Fruit fly (Drosophila melanogaster) whole organism, embryonic: ENCODE results near the gene mRpS25.

Experiments used
- Aef1 ChIP-seq: fragments of 200-800 bp; sonication (Bioruptor generic); IDR thresholded peaks from 3 replicates; pipeline ENCODE4 v1.3.6; 2022; ENCODE audit warnings: missing biosample characterization, missing genetic modification characterization
- BEAF-32 ChIP-seq: fragments of 200-800 bp; sonication (Bioruptor generic); optimal IDR thresholded peaks from 3 replicates; lab custom pipeline; 2017; ENCODE audit warnings: missing biosample characterization, missing genetic modification characterization, mild to moderate bottlenecking, moderate library complexity, missing genetic modification reagents
- Bdp1 ChIP-seq: fragments of 200-800 bp; sonication (Bioruptor generic); optimal IDR thresholded peaks from 3 replicates; lab custom pipeline; 2016; ENCODE audit warnings: missing biosample characterization, missing genetic modification characterization
- CG11504 ChIP-seq: fragments of 200-800 bp; sonication (Bioruptor generic); optimal IDR thresholded peaks from 3 replicates; lab custom pipeline; 2019; ENCODE audit warnings: missing biosample characterization, mild to moderate bottlenecking, missing genetic modification characterization, moderate library complexity
- CG13894 ChIP-seq: fragments of 200-800 bp; sonication (Bioruptor generic); optimal IDR thresholded peaks from 3 replicates; lab custom pipeline; 2018; ENCODE audit warnings: missing biosample characterization, mild to moderate bottlenecking, missing genetic modification characterization, moderate library complexity
- CG14860 ChIP-seq: fragments of 200-800 bp; sonication (Bioruptor generic); IDR thresholded peaks from 3 replicates; pipeline ENCODE4 v1.3.6; 2022; ENCODE audit warnings: missing biosample characterization, missing genetic modification characterization; ENCODE audit not compliant: partially characterized antibody
- CG15514 ChIP-seq: fragments of 200-800 bp; sonication (Bioruptor generic); optimal IDR thresholded peaks from 3 replicates; lab custom pipeline; 2017; ENCODE audit warnings: missing biosample characterization, missing genetic modification characterization, mild to moderate bottlenecking, moderate library complexity, missing genetic modification reagents
- CG17359 ChIP-seq: fragments of 200-800 bp; sonication (Bioruptor generic); optimal IDR thresholded peaks from 3 replicates; lab custom pipeline; 2018; ENCODE audit warnings: missing biosample characterization, mild to moderate bottlenecking, missing genetic modification characterization, moderate library complexity
- CG17361 ChIP-seq: fragments of 200-800 bp; sonication (Bioruptor generic); IDR thresholded peaks from 3 replicates; pipeline ENCODE4 v1.3.6; 2022; ENCODE audit warnings: missing biosample characterization, missing genetic modification characterization
- CG30020 ChIP-seq: fragments of 200-800 bp; optimal IDR thresholded peaks from 2 replicates; lab custom pipeline; 2019; ENCODE audit warnings: missing biosample characterization, mild to moderate bottlenecking, missing genetic modification characterization, moderate library complexity
- CG3065 ChIP-seq: fragments of 200-800 bp; sonication (Bioruptor generic); optimal IDR thresholded peaks from 2 replicates; lab custom pipeline; 2016; ENCODE audit warnings: missing biosample characterization, missing genetic modification characterization
- CG4328 ChIP-seq: fragments of 200-800 bp; sonication (Bioruptor generic); optimal IDR thresholded peaks from 3 replicates; lab custom pipeline; 2017; ENCODE audit warnings: missing biosample characterization, missing genetic modification reagents, missing genetic modification characterization
- CG4707 ChIP-seq: fragments of 200-800 bp; sonication (Bioruptor generic); optimal IDR thresholded peaks from 2 replicates; lab custom pipeline; 2018; ENCODE audit warnings: missing biosample characterization, mild to moderate bottlenecking, missing genetic modification characterization, moderate library complexity
- CG4730 ChIP-seq: fragments of 200-800 bp; sonication (Bioruptor generic); IDR thresholded peaks from 2 replicates; pipeline ENCODE4 v1.3.6; 2022; ENCODE audit warnings: missing biosample characterization, missing genetic modification characterization
- CG4854 ChIP-seq: fragments of 200-800 bp; sonication (Bioruptor generic); optimal IDR thresholded peaks from 2 replicates; lab custom pipeline; 2016; ENCODE audit warnings: missing biosample characterization, missing genetic modification characterization, inconsistent platforms
- CG6272 ChIP-seq: fragments of 200-800 bp; sonication (Bioruptor generic); IDR thresholded peaks from 2 replicates; pipeline ENCODE4 v1.3.6; 2022; ENCODE audit warnings: missing biosample characterization, missing genetic modification characterization
- CG6689 ChIP-seq: fragments of 200-800 bp; sonication (Bioruptor generic); IDR thresholded peaks from 2 replicates; pipeline ENCODE4 v1.3.6; 2022; ENCODE audit warnings: missing biosample characterization, missing genetic modification characterization
- CG6813 ChIP-seq: fragments of 200-800 bp; sonication (Bioruptor generic); optimal IDR thresholded peaks from 2 replicates; lab custom pipeline; 2017; ENCODE audit warnings: missing biosample characterization, missing genetic modification characterization, mild to moderate bottlenecking, moderate library complexity, missing genetic modification reagents
- CG7357 ChIP-seq: fragments of 200-800 bp; sonication (Bioruptor generic); IDR thresholded peaks from 3 replicates; pipeline ENCODE4 v1.3.6; 2022; ENCODE audit warnings: missing biosample characterization, missing genetic modification characterization
- CG7987 ChIP-seq: fragments of 200-800 bp; sonication (Bioruptor generic); optimal IDR thresholded peaks from 2 replicates; lab custom pipeline; 2018; ENCODE audit warnings: missing biosample characterization, mild to moderate bottlenecking, missing genetic modification characterization, moderate library complexity
- CG9215 ChIP-seq: fragments of 200-800 bp; sonication (Bioruptor generic); IDR thresholded peaks from 2 replicates; pipeline ENCODE4 v1.3.6; 2022; ENCODE audit warnings: missing biosample characterization, missing genetic modification characterization
- Deaf1 ChIP-seq: fragments of 200-800 bp; optimal IDR thresholded peaks from 3 replicates; lab custom pipeline; 2019; ENCODE audit warnings: missing biosample characterization, mild to moderate bottlenecking, missing genetic modification characterization, moderate library complexity
- Dfd ChIP-seq, 2 experiments: fragments of >200 bp; optimal IDR thresholded peaks; 2 replicates each; lab custom pipeline; 2017; ENCODE audit warnings: missing biosample characterization in 2 of 2, missing genetic modification characterization in 2 of 2
- ERR ChIP-seq: fragments of 200-800 bp; sonication (Bioruptor generic); optimal IDR thresholded peaks from 2 replicates; lab custom pipeline; 2016; ENCODE audit warnings: missing biosample characterization, missing genetic modification characterization
- Ets65A ChIP-seq: fragments of 200-800 bp; sonication (Bioruptor generic); peaks from one replicate; lab custom pipeline; 2016; ENCODE audit warnings: missing biosample characterization, missing genetic modification characterization
- H2.0 ChIP-seq: fragments of 200-800 bp; sonication (Bioruptor generic); IDR thresholded peaks from 2 replicates; pipeline ENCODE4 v1.3.6; 2022; ENCODE audit warnings: missing biosample characterization, missing genetic modification characterization
- HmgD ChIP-seq: fragments of 200-800 bp; sonication (Bioruptor generic); optimal IDR thresholded peaks from 3 replicates; lab custom pipeline; 2016; ENCODE audit warnings: missing biosample characterization, missing genetic modification characterization
- Jarid2 ChIP-seq: fragments of 200-800 bp; sonication (Bioruptor generic); optimal IDR thresholded peaks from 3 replicates; lab custom pipeline; 2017; ENCODE audit warnings: mild to moderate bottlenecking, missing biosample characterization, missing genetic modification reagents, missing genetic modification characterization
- Lim3 ChIP-seq: fragments of 200-800 bp; sonication (Bioruptor generic); IDR thresholded peaks from 2 replicates; pipeline ENCODE4 v1.3.6; 2022; ENCODE audit warnings: missing biosample characterization, missing genetic modification characterization
- NC2β ChIP-seq: fragments of 200-800 bp; sonication (Bioruptor generic); optimal IDR thresholded peaks from 2 replicates; lab custom pipeline; 2016; ENCODE audit warnings: missing biosample characterization, missing genetic modification characterization
- NFAT ChIP-seq: fragments of 200-800 bp; sonication (Bioruptor generic); IDR thresholded peaks from 2 replicates; pipeline ENCODE4 v1.3.6; 2022; ENCODE audit warnings: missing biosample characterization, missing genetic modification characterization
- NK7.1 ChIP-seq: fragments of 200-800 bp; sonication (Bioruptor generic); optimal IDR thresholded peaks from 3 replicates; lab custom pipeline; 2016; ENCODE audit warnings: missing biosample characterization, missing genetic modification characterization
- Nf-YB ChIP-seq: fragments of 200-800 bp; sonication (Bioruptor generic); optimal IDR thresholded peaks from 3 replicates; lab custom pipeline; 2019; ENCODE audit warnings: missing biosample characterization, mild to moderate bottlenecking, missing genetic modification characterization, moderate library complexity
- Oaz ChIP-seq: fragments of 200-800 bp; sonication (Bioruptor generic); IDR thresholded peaks from 2 replicates; pipeline ENCODE4 v1.3.6; 2022; ENCODE audit warnings: missing biosample characterization, missing genetic modification characterization
- Opbp ChIP-seq: fragments of 200-800 bp; sonication (Bioruptor generic); IDR thresholded peaks from 3 replicates; pipeline ENCODE4 v1.3.6; 2022; ENCODE audit warnings: missing biosample characterization, missing genetic modification characterization; ENCODE audit not compliant: partially characterized antibody
- Optix ChIP-seq: fragments of 200-800 bp; sonication (Bioruptor generic); IDR thresholded peaks from 3 replicates; pipeline ENCODE4 v1.3.6; 2022; ENCODE audit warnings: missing biosample characterization, missing genetic modification characterization
- Pdp1 ChIP-seq, 2 experiments: fragments of 200-800 bp; sonication (Bioruptor generic); optimal IDR thresholded peaks; 3 replicates each; lab custom pipeline; 2016; ENCODE audit warnings: missing biosample characterization in 2 of 2, missing genetic modification characterization in 2 of 2, mild to moderate bottlenecking in 1 of 2, moderate library complexity in 1 of 2
- Sox100B ChIP-seq: fragments of 200-800 bp; sonication (Bioruptor generic); optimal IDR thresholded peaks from 3 replicates; lab custom pipeline; 2018; ENCODE audit warnings: missing biosample characterization, mild to moderate bottlenecking, missing genetic modification characterization
- bbx ChIP-seq: fragments of 200-800 bp; sonication (Bioruptor generic); IDR thresholded peaks from 2 replicates; pipeline ENCODE4 v1.3.6; 2022; ENCODE audit warnings: missing biosample characterization, missing genetic modification characterization; ENCODE audit not compliant: partially characterized antibody
- bowl ChIP-seq: fragments of 200-800 bp; sonication (Bioruptor generic); IDR thresholded peaks from 2 replicates; pipeline ENCODE4 v1.3.6; 2022; ENCODE audit warnings: missing biosample characterization, missing genetic modification characterization
- cato ChIP-seq: fragments of 200-800 bp; sonication (Bioruptor generic); optimal IDR thresholded peaks from 2 replicates; lab custom pipeline; 2016; ENCODE audit warnings: missing biosample characterization, missing genetic modification characterization, borderline replicate concordance
- chif ChIP-seq, 2 experiments: fragments of 200-800 bp; sonication (Bioruptor generic); optimal IDR thresholded peaks; 3 replicates each; lab custom pipeline; 2016; ENCODE audit warnings: missing biosample characterization in 2 of 2, missing genetic modification characterization in 2 of 2
- dm ChIP-seq: fragments of 200-800 bp; sonication (Bioruptor generic); optimal IDR thresholded peaks from 3 replicates; lab custom pipeline; 2016; ENCODE audit warnings: missing biosample characterization, missing genetic modification characterization
- hkb ChIP-seq, 2 experiments: fragments of 200-800 bp in 1 of 2; fragments of >200 bp in 1 of 2; sonication (Bioruptor generic) in 1 of 2; IDR thresholded peaks in 1 of 2; optimal IDR thresholded peaks in 1 of 2; 2 replicates each; pipeline versions ENCODE4 v1.3.6 to Lab custom; 2017 to 2022; ENCODE audit warnings: missing biosample characterization in 1 of 2, missing genetic modification characterization in 1 of 2
- lmd ChIP-seq: fragments of 200-800 bp; sonication (Bioruptor generic); IDR thresholded peaks from 2 replicates; pipeline ENCODE4 v1.3.6; 2022; ENCODE audit warnings: missing biosample characterization, missing genetic modification characterization
- nom ChIP-seq: fragments of 200-800 bp; sonication (Bioruptor generic); optimal IDR thresholded peaks from 2 replicates; lab custom pipeline; 2017; ENCODE audit warnings: missing biosample characterization, missing genetic modification characterization, mild to moderate bottlenecking, moderate library complexity, missing genetic modification reagents
- phol ChIP-seq: fragments of 200-800 bp; sonication (Bioruptor generic); optimal IDR thresholded peaks from 3 replicates; lab custom pipeline; 2018; ENCODE audit warnings: missing biosample characterization, mild to moderate bottlenecking, missing genetic modification characterization, moderate library complexity
- run ChIP-seq: fragments of 200-800 bp; sonication (Bioruptor generic); optimal IDR thresholded peaks from 3 replicates; lab custom pipeline; 2018; ENCODE audit warnings: missing biosample characterization, mild to moderate bottlenecking, missing genetic modification characterization
- tx ChIP-seq: fragments of 200-800 bp; sonication (Bioruptor generic); optimal IDR thresholded peaks from 2 replicates; lab custom pipeline; 2016; ENCODE audit warnings: missing biosample characterization, missing genetic modification characterization
- yki ChIP-seq: fragments of >200 bp; optimal IDR thresholded peaks from 3 replicates; lab custom pipeline; 2018

The mRpS25 gene

dm6 chrX:14612302-14612701 lies 29.5 kb upstream of the mRpS25 start (continued):
- peak; percentile 88 for TF ChIP-seq CG11504 (tag; lab: Kevin White, UChicago)
- peak; percentile 30 for TF ChIP-seq Jarid2 (GFP tag; lab: Kevin White, UChicago)
- TF ChIP-seq Bdp1 (GFP tag; lab: Kevin White, UChicago), result no peak
- peak; percentile 81 for TF ChIP-seq Ets65A (GFP tag; lab: Kevin White, UChicago)
- no peak for TF ChIP-seq NFAT
- peak; percentile 65 for TF ChIP-seq CG4730 (GFP tag; lab: Robert Waterston, UW)
- no peak for TF ChIP-seq HmgD
- TF ChIP-seq CG14860, result peak; percentile 46; the same call in 1 of the 3 replicates
- no peak for TF ChIP-seq CG13894 (tag; lab: Kevin White, UChicago)
- TF ChIP-seq Pdp1 (GFP tag; optimal IDR thresholded peaks at IDR 0.05; lab: Kevin White, UChicago), result peak; percentile 10 to 46
- peak; percentile 85 for TF ChIP-seq phol (tag; lab: Kevin White, UChicago)
- peak; percentile 14 for TF ChIP-seq CG4328 (GFP tag; lab: Kevin White, UChicago)
- peak; percentile 41; the same call in 1 of the 2 replicates for TF ChIP-seq Oaz (GFP tag; lab: Robert Waterston, UW)
- TF ChIP-seq Sox100B, result peak; percentile 79
- TF ChIP-seq yki (lab: Kevin White, UChicago), result no peak
- peak; percentile 21 for TF ChIP-seq CG15514 (GFP tag; lab: Kevin White, UChicago)
- peak; percentile 45 for TF ChIP-seq Nf-YB
- TF ChIP-seq CG17361 (GFP tag; lab: Robert Waterston, UW), result peak; percentile 89
- no peak for TF ChIP-seq tx (GFP tag; lab: Kevin White, UChicago)
- TF ChIP-seq CG6813 (GFP tag; lab: Kevin White, UChicago), result peak; percentile 81
- TF ChIP-seq CG3065, result no peak
- peak; percentile 15 for TF ChIP-seq cato
- peak; percentile 32; the same call in 1 of the 2 replicates for TF ChIP-seq Lim3
- TF ChIP-seq CG6689 (GFP tag; lab: Robert Waterston, UW), result peak; percentile 89
- TF ChIP-seq bowl, result peak; percentile 58; the same call in 1 of the 2 replicates
- TF ChIP-seq CG6272, result peak; percentile 78
- TF ChIP-seq Deaf1 (tag; lab: Kevin White, UChicago), result peak; percentile 46
- TF ChIP-seq bbx, result no peak
- TF ChIP-seq NK7.1 (GFP tag; lab: Kevin White, UChicago), result no peak
- peak; percentile 72 for TF ChIP-seq H2.0 (GFP tag; lab: Robert Waterston, UW)
- peak; percentile 38; the same call in 1 of the 2 replicates for TF ChIP-seq CG9215 (GFP tag; lab: Robert Waterston, UW)
- TF ChIP-seq Opbp, result no peak
- TF ChIP-seq Dfd (GFP tag; optimal IDR thresholded peaks at IDR 0.05; lab: Kevin White, UChicago), result no peak
- TF ChIP-seq run, result no peak
- peak; percentile 71 for TF ChIP-seq nom (GFP tag; lab: Kevin White, UChicago)
- TF ChIP-seq CG7357 (GFP tag; lab: Robert Waterston, UW), result peak; percentile 64; the same call in 2 of the 3 replicates
- TF ChIP-seq CG17359 (tag; lab: Kevin White, UChicago), result peak; percentile 89
- no peak for TF ChIP-seq dm
- no peak for TF ChIP-seq ERR
- TF ChIP-seq CG7987 (GFP tag; lab: Kevin White, UChicago), result peak; percentile 45
- no peak for TF ChIP-seq CG4854
- peak; percentile 33 to 59 for TF ChIP-seq chif (GFP tag; optimal IDR thresholded peaks at IDR 0.05; lab: Kevin White, UChicago)
- peak; percentile 18 for TF ChIP-seq NC2β (GFP tag; lab: Kevin White, UChicago)
- peak; percentile 77 for TF ChIP-seq Optix (GFP tag; lab: Robert Waterston, UW)
- peak; percentile 20 for TF ChIP-seq CG30020 (tag; lab: Kevin White, UChicago)
- peak; percentile 84 for TF ChIP-seq lmd (GFP tag; lab: Robert Waterston, UW)
- TF ChIP-seq BEAF-32 (GFP tag; lab: Kevin White, UChicago), result no peak
- no peak for TF ChIP-seq hkb (optimal IDR thresholded peaks at IDR 0.05; lab: Kevin White, UChicago)
- TF ChIP-seq hkb (GFP tag; IDR thresholded peaks at IDR 0.05; lab: Robert Waterston, UW), result peak; percentile 88
- TF ChIP-seq CG4707, result peak; percentile 76
- peak; percentile 53; the same call in 1 of the 3 replicates for TF ChIP-seq Aef1 (GFP tag; lab: Robert Waterston, UW)
